Fruit fly (Drosophila melanogaster) Kc167 (cell line): ENCODE results near the gene Rnb.

Source experiments
- insv ChIP-seq: fragments of >200 bp; optimal IDR thresholded peaks from 3 replicates; lab custom pipeline; 2018; ENCODE audit warnings: missing external identifiers
- psq ChIP-seq: fragments of >200 bp; optimal IDR thresholded peaks from 2 replicates; lab custom pipeline; 2017; ENCODE audit warnings: missing external identifiers

- TF ChIP-seq insv (lab: Kevin White, UChicago) (no peak), psq (lab: Kevin White, UChicago) (no peak)
Observed at dm6 chr3R:29760042-29760441, 39.1 kb downstream of the Rnb start.
